Fruit fly (Drosophila melanogaster): ENCODE measurements around the gene CG12253.

DNA sequence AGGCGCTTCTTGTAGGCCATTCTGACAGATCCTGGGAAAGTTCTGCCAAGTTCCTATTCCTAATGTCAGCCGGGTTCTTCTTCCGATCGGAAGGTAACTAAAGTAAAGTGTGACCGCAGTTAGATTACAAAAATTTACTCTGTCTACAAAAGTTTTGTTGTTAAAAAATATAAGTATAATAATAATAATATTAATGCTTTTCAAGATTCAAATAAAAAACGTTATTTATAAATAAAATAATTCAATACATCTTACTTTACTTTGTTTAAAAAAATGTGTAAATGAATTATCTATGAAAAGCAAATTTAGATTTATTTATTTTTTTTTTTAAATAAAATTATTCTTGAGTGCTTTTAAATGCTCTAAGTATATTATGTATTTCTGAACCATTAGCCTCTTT, 12.4 kb upstream of the CG12253 start, which contains the start of gene abo:
- TF ChIP-seq Myc (optimal IDR thresholded peaks at IDR 0.05) (no peak), br (GFP tag; optimal IDR thresholded peaks at IDR 0.05) (no peak), pan (optimal IDR thresholded peaks at IDR 0.05) (no peak), foxo (GFP tag; optimal IDR thresholded peaks at IDR 0.05) (no peak), fru (GFP tag; optimal IDR thresholded peaks at IDR 0.05) (no peak), brk (GFP tag; optimal IDR thresholded peaks at IDR 0.05) (no peak), psq (GFP tag; optimal IDR thresholded peaks at IDR 0.05) (no peak), lola (GFP tag; optimal IDR thresholded peaks at IDR 0.05) (no peak), woc (GFP tag; optimal IDR thresholded peaks at IDR 0.05) (no peak), N (GFP tag; optimal IDR thresholded peaks at IDR 0.05) (no peak)
